Worm (Caenorhabditis elegans) whole organism, late embryonic: ENCODE results near the gene C35A5.6.

Source experiments
- C38D4.7 ChIP-seq: fragments of 200-800 bp; sonication (Bioruptor generic); optimal IDR thresholded peaks from 2 replicates; lab custom pipeline; 2018; ENCODE audit warnings: mild to moderate bottlenecking, missing genetic modification characterization, moderate library complexity, missing compliant biosample characterization
- F13H6.1 ChIP-seq: sonication (generic microtip); optimal IDR thresholded peaks from 2 replicates; lab custom pipeline; 2016; ENCODE audit warnings: missing genetic modification characterization, missing compliant biosample characterization
- ama-1 ChIP-seq: fragments of 150-350 bp; optimal IDR thresholded peaks from 2 replicates; lab custom pipeline; 2014
- ceh-14 ChIP-seq: sonication (generic microtip); optimal IDR thresholded peaks from 2 replicates; lab custom pipeline; 2016; ENCODE audit warnings: missing genotype, missing genetic modification characterization, missing compliant biosample characterization
- ceh-18 ChIP-seq: sonication (generic microtip); optimal IDR thresholded peaks from 2 replicates; lab custom pipeline; 2016; ENCODE audit warnings: missing genetic modification characterization, missing compliant biosample characterization
- ceh-19 ChIP-seq: fragments of 200-800 bp; sonication (Bioruptor generic); optimal IDR thresholded peaks from 2 replicates; lab custom pipeline; 2018; ENCODE audit warnings: mild to moderate bottlenecking, missing genetic modification characterization, missing compliant biosample characterization
- ceh-2 ChIP-seq: sonication (generic microtip); optimal IDR thresholded peaks from 2 replicates; lab custom pipeline; 2016; ENCODE audit warnings: missing genotype, missing genetic modification characterization, missing compliant biosample characterization
- ceh-22 ChIP-seq: sonication (generic microtip); optimal IDR thresholded peaks from 2 replicates; lab custom pipeline; 2017; ENCODE audit warnings: missing biosample characterization, missing genetic modification characterization
- ceh-24 ChIP-seq: sonication (generic microtip); optimal IDR thresholded peaks from 2 replicates; lab custom pipeline; 2016; ENCODE audit warnings: mild to moderate bottlenecking, missing genetic modification characterization, missing compliant biosample characterization
- ceh-31 ChIP-seq: sonication (generic microtip); optimal IDR thresholded peaks from 2 replicates; lab custom pipeline; 2016; ENCODE audit warnings: missing genetic modification characterization, missing compliant biosample characterization
- ceh-34 ChIP-seq: sonication (generic microtip); optimal IDR thresholded peaks from 2 replicates; lab custom pipeline; 2016; ENCODE audit warnings: mild to moderate bottlenecking, missing genetic modification characterization, missing compliant biosample characterization
- ceh-48 ChIP-seq: sonication (generic microtip); optimal IDR thresholded peaks from 2 replicates; lab custom pipeline; 2016; ENCODE audit warnings: missing genetic modification characterization, inconsistent platforms, missing compliant biosample characterization
- ceh-6 ChIP-seq: fragments of 200-800 bp; sonication (Bioruptor generic); optimal IDR thresholded peaks from 2 replicates; lab custom pipeline; 2018; ENCODE audit warnings: mild to moderate bottlenecking, missing genetic modification characterization, missing compliant biosample characterization
- che-1 ChIP-seq: sonication (generic microtip); optimal IDR thresholded peaks from 2 replicates; lab custom pipeline; 2016; ENCODE audit warnings: mild to moderate bottlenecking, missing genetic modification characterization, missing compliant biosample characterization
- dmd-4 ChIP-seq: sonication (generic microtip); optimal IDR thresholded peaks from 2 replicates; lab custom pipeline; 2016; ENCODE audit warnings: borderline replicate concordance, missing genetic modification characterization, missing compliant biosample characterization
- dve-1 ChIP-seq: sonication (generic microtip); optimal IDR thresholded peaks from 2 replicates; lab custom pipeline; 2017; ENCODE audit warnings: antibody characterized with exemption, mild to moderate bottlenecking, missing genetic modification characterization, missing compliant biosample characterization
- elt-2 ChIP-seq: sonication (generic microtip); optimal IDR thresholded peaks from 2 replicates; lab custom pipeline; 2016; ENCODE audit warnings: missing genetic modification reagents, missing genetic modification characterization, missing compliant biosample characterization
- fkh-10 ChIP-seq: fragments of 150-350 bp; optimal IDR thresholded peaks from 2 replicates; lab custom pipeline; 2014; ENCODE audit warnings: missing biosample characterization, missing genetic modification reagents, missing genetic modification characterization
- gmeb-2 ChIP-seq: sonication (generic microtip); optimal IDR thresholded peaks from 2 replicates; lab custom pipeline; 2016; ENCODE audit warnings: missing genetic modification characterization, inconsistent platforms, missing compliant biosample characterization
- hlh-13 ChIP-seq: fragments of 200-800 bp; sonication (Bioruptor generic); optimal IDR thresholded peaks from 2 replicates; lab custom pipeline; 2018; ENCODE audit warnings: mild to moderate bottlenecking, missing genetic modification characterization, missing compliant biosample characterization
- hlh-15 ChIP-seq: sonication (generic microtip); optimal IDR thresholded peaks from 2 replicates; lab custom pipeline; 2016; ENCODE audit warnings: missing genetic modification characterization, missing compliant biosample characterization
- hlh-8 ChIP-seq: sonication (generic microtip); optimal IDR thresholded peaks from 2 replicates; lab custom pipeline; 2016; ENCODE audit warnings: missing genotype, missing genetic modification characterization, missing compliant biosample characterization
- mec-3 ChIP-seq: sonication (generic microtip); optimal IDR thresholded peaks from 2 replicates; lab custom pipeline; 2016; ENCODE audit warnings: borderline replicate concordance, missing genetic modification characterization, missing compliant biosample characterization
- nhr-11 ChIP-seq: fragments of 150-350 bp; optimal IDR thresholded peaks from 2 replicates; lab custom pipeline; 2014; ENCODE audit warnings: missing biosample characterization, missing genetic modification characterization
- pag-3 ChIP-seq: sonication (generic microtip); optimal IDR thresholded peaks from 2 replicates; lab custom pipeline; 2016; ENCODE audit warnings: missing compliant biosample characterization, missing genetic modification characterization, borderline replicate concordance
- pat-9 ChIP-seq: fragments of 200-800 bp; sonication (Bioruptor generic); optimal IDR thresholded peaks from 2 replicates; lab custom pipeline; 2018; ENCODE audit warnings: mild to moderate bottlenecking, missing genetic modification characterization, moderate library complexity, missing compliant biosample characterization
- pax-1 ChIP-seq: fragments of 150-350 bp; optimal IDR thresholded peaks from 2 replicates; lab custom pipeline; 2014; ENCODE audit warnings: missing biosample characterization, missing genetic modification characterization
- pha-2 ChIP-seq: sonication (generic microtip); optimal IDR thresholded peaks from 2 replicates; lab custom pipeline; 2017; ENCODE audit warnings: mild to moderate bottlenecking, missing genetic modification characterization, missing compliant biosample characterization
- pha-4 ChIP-seq: fragments of 150-350 bp; optimal IDR thresholded peaks from 2 replicates; lab custom pipeline; 2018; ENCODE audit warnings: missing biosample characterization, missing genetic modification reagents, missing genetic modification characterization
- sox-2 ChIP-seq: fragments of 200-800 bp; sonication (Bioruptor generic); IDR thresholded peaks from 2 replicates; pipeline ENCODE4 v1.3.6; 2022; ENCODE audit warnings: missing genetic modification reagents, missing genetic modification characterization, missing compliant biosample characterization
- syd-9 ChIP-seq: sonication (generic microtip); optimal IDR thresholded peaks from 2 replicates; lab custom pipeline; 2016; ENCODE audit warnings: mild to moderate bottlenecking, missing genetic modification characterization, moderate library complexity, missing compliant biosample characterization
- tbx-2 ChIP-seq: sonication (generic microtip); optimal IDR thresholded peaks from 2 replicates; lab custom pipeline; 2016; ENCODE audit warnings: missing genetic modification characterization, missing compliant biosample characterization
- tbx-7 ChIP-seq: sonication (generic microtip); optimal IDR thresholded peaks from 2 replicates; lab custom pipeline; 2016; ENCODE audit warnings: missing genotype, missing genetic modification characterization, missing compliant biosample characterization
- ttx-3 ChIP-seq: sonication (generic microtip); optimal IDR thresholded peaks from 2 replicates; lab custom pipeline; 2016; ENCODE audit warnings: missing genetic modification reagents, missing genetic modification characterization, missing compliant biosample characterization
- unc-3 ChIP-seq, 2 experiments: fragments of 200-800 bp in 1 of 2; sonication (Bioruptor generic) in 1 of 2; sonication (generic microtip) in 1 of 2; conservative IDR thresholded peaks in 1 of 2; optimal IDR thresholded peaks in 1 of 2; 2 replicates each; pipeline versions ENCODE4 v1.3.6 to Lab custom; 2016 to 2022; ENCODE audit warnings: missing compliant biosample characterization in 2 of 2, missing genetic modification characterization in 2 of 2, missing genetic modification reagents in 1 of 2
- unc-42 ChIP-seq: sonication (generic microtip); optimal IDR thresholded peaks from 2 replicates; lab custom pipeline; 2016; ENCODE audit warnings: missing genotype, missing genetic modification characterization, missing compliant biosample characterization
- unc-55 ChIP-seq: sonication (generic microtip); optimal IDR thresholded peaks from 2 replicates; lab custom pipeline; 2017; ENCODE audit warnings: missing biosample characterization, missing genetic modification reagents, missing genetic modification characterization
- unc-86 ChIP-seq: sonication (generic microtip); optimal IDR thresholded peaks from 2 replicates; lab custom pipeline; 2016; ENCODE audit warnings: missing genetic modification characterization, missing compliant biosample characterization
- zip-5 ChIP-seq: sonication (generic microtip); optimal IDR thresholded peaks from 2 replicates; lab custom pipeline; 2016; ENCODE audit warnings: missing genetic modification characterization, missing compliant biosample characterization
- ztf-16 ChIP-seq: sonication (generic microtip); optimal IDR thresholded peaks from 2 replicates; lab custom pipeline; 2017; ENCODE audit warnings: missing genetic modification characterization, missing compliant biosample characterization

C35A5.6 gene

ce11 chrV:10528500-10528899 is 19.6 kb downstream of the C35A5.6 start, which contains the start of gene F25D1.3:
Gene F25D1.3 (plus strand): TSS chrV:10528724.
- no peak for TF ChIP-seq nhr-11 (tag; lab: Kevin White, UChicago)

DNA sequence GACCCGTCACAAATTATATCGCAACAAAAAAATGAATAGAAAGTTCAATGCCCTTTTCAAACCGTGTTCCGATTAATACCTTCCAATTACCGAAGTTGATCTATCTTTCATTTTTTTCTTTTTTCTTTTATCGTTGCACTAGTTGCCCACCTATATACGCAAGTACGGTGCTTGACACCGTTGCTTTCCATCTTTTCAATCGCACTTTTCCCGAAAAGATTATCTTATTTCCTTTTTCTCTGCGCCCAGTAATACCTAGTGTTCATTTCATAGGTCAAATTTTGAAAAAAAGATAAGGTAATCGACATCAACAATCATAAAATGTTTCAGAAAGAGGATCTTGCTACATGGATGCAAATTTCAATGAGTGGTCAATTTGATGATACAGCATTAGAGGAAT is 20.7 kb downstream of the C35A5.6 start:
- no peak for TF ChIP-seq ceh-48
- no peak for TF ChIP-seq che-1 (tag; lab: Kevin White, UChicago)
- no peak for TF ChIP-seq tbx-2 (tag; lab: Kevin White, UChicago)
- no peak for TF ChIP-seq dmd-4 (tag; lab: Kevin White, UChicago)

DNA sequence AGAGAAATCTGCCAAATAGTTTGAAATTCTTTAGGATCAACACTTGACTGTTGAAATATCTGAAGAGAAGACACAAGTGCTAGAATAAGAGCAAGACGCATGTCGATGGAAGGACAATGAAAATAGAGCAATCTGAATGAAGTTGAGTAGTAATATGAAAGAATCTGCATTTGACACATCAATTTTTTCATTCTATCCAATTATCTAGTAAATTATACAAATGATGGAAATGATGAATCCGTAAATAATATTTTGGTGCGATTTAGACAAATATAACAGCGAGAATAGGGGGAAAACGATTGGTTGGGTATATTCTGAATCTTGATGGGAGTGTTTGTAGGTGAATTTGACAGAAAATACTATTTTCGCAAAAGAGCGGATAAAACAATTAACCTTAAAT is 23.8 kb downstream of the C35A5.6 start, which contains the start of gene txt-10:
Gene txt-10, minus strand, starts transcription at position 101 of the 400 bp plus-strand sequence.
- TF ChIP-seq tbx-2 (tag; lab: Kevin White, UChicago), result no peak
- TF ChIP-seq ceh-19 (GFP tag; lab: Kevin White, UChicago), result no peak
- no peak for TF ChIP-seq unc-3 (GFP tag; conservative IDR thresholded peaks at IDR 0.05; lab: Robert Waterston, UW)
- TF ChIP-seq unc-3 (tag; optimal IDR thresholded peaks at IDR 0.05; lab: Kevin White, UChicago), result no peak
- no peak for TF ChIP-seq ceh-6 (GFP tag; lab: Kevin White, UChicago)
- no peak for TF ChIP-seq hlh-8 (tag; lab: Kevin White, UChicago)
- TF ChIP-seq hlh-15 (tag; lab: Kevin White, UChicago), result no peak
- TF ChIP-seq ama-1 (lab: Kevin White, UChicago), result no peak
- TF ChIP-seq tbx-7 (tag; lab: Kevin White, UChicago), result no peak
- no peak for TF ChIP-seq pat-9 (tag; lab: Kevin White, UChicago)
- no peak for TF ChIP-seq unc-55
- TF ChIP-seq unc-42 (tag; lab: Kevin White, UChicago), result no peak
- TF ChIP-seq gmeb-2 (tag; lab: Kevin White, UChicago), result no peak

- TF ChIP-seq nhr-11 (tag; lab: Kevin White, UChicago) (no peak), pha-4 (tag; lab: Kevin White, UChicago) (no peak), elt-2 (no peak), ceh-34 (tag; lab: Kevin White, UChicago) (no peak), ceh-18 (tag; lab: Kevin White, UChicago) (no peak)
Observed at ce11 chrV:10535325-10535724, 26.4 kb downstream of the C35A5.6 start.

DNA sequence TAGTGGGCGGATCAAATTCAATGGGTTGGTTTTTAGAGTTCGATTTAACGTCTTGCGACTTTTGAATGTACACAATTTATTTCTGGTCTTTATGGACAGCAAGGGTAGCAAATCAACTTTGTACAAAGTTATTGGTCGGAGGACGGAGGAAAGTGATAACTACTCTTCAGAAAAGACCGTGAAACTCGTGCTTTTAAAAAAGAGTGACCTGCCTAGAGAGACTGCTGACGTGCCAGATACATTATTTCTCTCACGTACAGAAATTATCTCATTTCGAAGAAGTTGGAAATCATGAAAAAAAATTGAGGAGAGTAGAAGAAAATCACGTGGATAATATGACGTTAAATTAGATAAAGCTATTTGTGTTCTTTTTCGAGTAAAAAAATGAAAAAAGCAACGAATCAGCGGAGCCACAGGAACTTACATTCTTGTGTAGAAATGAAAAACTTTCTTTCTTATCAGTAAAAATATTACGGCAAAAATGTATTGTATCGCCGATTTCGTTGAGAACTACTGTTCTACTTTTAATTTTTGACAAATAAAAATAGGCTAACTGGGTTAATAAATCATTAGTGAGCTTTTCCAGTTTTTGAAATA is 27.3 kb downstream of the C35A5.6 start, which contains the start of gene ppm-1.A:
Gene ppm-1.A, minus strand, starts transcription at position 294 of the 597 bp plus-strand sequence.
- no peak for TF ChIP-seq ceh-14 (tag; lab: Kevin White, UChicago)
- TF ChIP-seq hlh-13 (GFP tag; lab: Kevin White, UChicago), result no peak
- TF ChIP-seq ceh-22 (tag; lab: Kevin White, UChicago), result no peak
- TF ChIP-seq dve-1 (tag; lab: Kevin White, UChicago), result no peak
- no peak for TF ChIP-seq pag-3 (tag; lab: Kevin White, UChicago)
- TF ChIP-seq pha-2 (tag; lab: Kevin White, UChicago), result no peak
- no peak for TF ChIP-seq ttx-3

DNA sequence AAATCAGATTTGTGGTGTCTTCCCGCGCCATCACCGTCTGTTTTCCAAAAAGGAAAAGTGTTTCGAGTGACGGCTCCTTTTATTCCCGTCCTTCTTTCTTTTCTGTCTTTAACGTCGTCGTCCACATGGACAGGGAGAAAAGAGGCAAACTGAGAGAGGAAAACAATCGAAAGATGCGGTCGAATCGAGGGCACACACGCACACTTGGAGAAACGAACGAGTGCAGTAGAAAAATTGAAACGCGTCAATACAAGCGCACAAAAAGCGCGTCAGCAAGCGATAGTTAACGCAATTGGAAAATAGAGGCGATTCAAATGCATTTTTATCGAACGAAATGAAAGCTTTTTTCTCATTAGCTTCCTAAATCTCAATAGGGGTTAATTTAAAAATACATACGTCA is 27.9 kb downstream of the C35A5.6 start:
- TF ChIP-seq ceh-31 (tag; lab: Kevin White, UChicago) (peak; percentile 77), nhr-11 (tag; lab: Kevin White, UChicago) (no peak), syd-9 (no peak), zip-5 (no peak), ceh-2 (tag; lab: Kevin White, UChicago) (no peak), ceh-6 (GFP tag; lab: Kevin White, UChicago) (no peak), che-1 (tag; lab: Kevin White, UChicago) (no peak), gmeb-2 (tag; lab: Kevin White, UChicago) (no peak), pax-1 (tag; lab: Kevin White, UChicago) (no peak), ama-1 (lab: Kevin White, UChicago) (no peak), ztf-16 (no peak), sox-2 (GFP tag; lab: Robert Waterston, UW) (no peak), F13H6.1 (tag; lab: Kevin White, UChicago) (no peak), unc-42 (tag; lab: Kevin White, UChicago) (peak; percentile 91), ceh-48 (peak; percentile 50), C38D4.7 (GFP tag; lab: Kevin White, UChicago) (no peak), hlh-8 (tag; lab: Kevin White, UChicago) (no peak), ceh-24 (tag; lab: Kevin White, UChicago) (no peak), fkh-10 (GFP tag; lab: Kevin White, UChicago) (no peak), unc-55 (peak; percentile 29), unc-86 (no peak), mec-3 (tag; lab: Kevin White, UChicago) (no peak), ceh-22 (tag; lab: Kevin White, UChicago) (no peak)
